Worm (Caenorhabditis elegans) whole organism, L3 larva: ENCODE data around the gene unc-103.
A peak's percentile ranks its signal among the peaks of the same experiment; 100 is the strongest.

Experiments used
- ZK546.5 ChIP-seq: sonication (generic microtip); optimal IDR thresholded peaks from 2 replicates; lab custom pipeline; 2017; ENCODE audit warnings: missing biosample characterization, missing genetic modification characterization
- aly-2 ChIP-seq: fragments of 150-350 bp; optimal IDR thresholded peaks from 2 replicates; lab custom pipeline; 2014; ENCODE audit warnings: missing biosample characterization, missing genetic modification characterization
- ama-1 ChIP-seq: fragments of 150-350 bp; optimal IDR thresholded peaks from 2 replicates; lab custom pipeline; 2018
- ceh-16 ChIP-seq: sonication (generic microtip); optimal IDR thresholded peaks from 2 replicates; lab custom pipeline; 2017; ENCODE audit warnings: missing biosample characterization, missing genetic modification characterization
- ceh-28 ChIP-seq: fragments of 150-350 bp; optimal IDR thresholded peaks from 2 replicates; lab custom pipeline; 2014; ENCODE audit warnings: missing biosample characterization, missing genetic modification reagents, missing genetic modification characterization
- ceh-82 ChIP-seq: fragments of 150-350 bp; optimal IDR thresholded peaks from 2 replicates; lab custom pipeline; 2014; ENCODE audit warnings: missing biosample characterization, missing genetic modification characterization
- ceh-9 ChIP-seq: sonication (generic microtip); optimal IDR thresholded peaks from 2 replicates; lab custom pipeline; 2018; ENCODE audit warnings: missing biosample characterization, missing genetic modification characterization
- egl-5 ChIP-seq: fragments of 150-350 bp; optimal IDR thresholded peaks from 2 replicates; lab custom pipeline; 2017; ENCODE audit warnings: missing biosample characterization, missing genetic modification reagents, missing genetic modification characterization, inconsistent platforms
- elt-1 ChIP-seq: fragments of 150-350 bp; optimal IDR thresholded peaks from 2 replicates; lab custom pipeline; 2014; ENCODE audit warnings: missing biosample characterization, missing genetic modification characterization
- elt-2 ChIP-seq: sonication (generic microtip); optimal IDR thresholded peaks from 2 replicates; lab custom pipeline; 2016; ENCODE audit warnings: missing genetic modification reagents, mild to moderate bottlenecking, missing genetic modification characterization, missing compliant biosample characterization
- elt-3 ChIP-seq, 3 experiments: fragments of 150-350 bp in 1 of 3; sonication (generic microtip) in 2 of 3; optimal IDR thresholded peaks; 2 replicates in 2 of 3; 4 replicates in 1 of 3; lab custom pipeline; 2014 to 2017; ENCODE audit warnings: missing biosample characterization in 3 of 3, missing genetic modification characterization in 3 of 3
- eor-1 ChIP-seq, 2 experiments: fragments of 150-350 bp; optimal IDR thresholded peaks; 2 replicates each; lab custom pipeline; 2014 to 2018; ENCODE audit warnings: missing biosample characterization in 2 of 2, missing genetic modification characterization in 2 of 2
- fkh-10 ChIP-seq: sonication (generic microtip); optimal IDR thresholded peaks from 2 replicates; lab custom pipeline; 2017; ENCODE audit warnings: missing biosample characterization, missing genetic modification reagents, missing genetic modification characterization
- fkh-2 ChIP-seq: fragments of 150-350 bp; optimal IDR thresholded peaks from 2 replicates; lab custom pipeline; 2014; ENCODE audit warnings: missing biosample characterization, missing genetic modification reagents, missing genetic modification characterization
- fos-1 ChIP-seq: fragments of 150-350 bp; optimal IDR thresholded peaks from 2 replicates; lab custom pipeline; 2014; ENCODE audit warnings: missing biosample characterization, missing genetic modification characterization
- hmg-11 ChIP-seq: sonication (generic microtip); optimal IDR thresholded peaks from 2 replicates; lab custom pipeline; 2016; ENCODE audit warnings: missing genetic modification characterization, missing compliant biosample characterization
- jun-1 ChIP-seq: fragments of 150-350 bp; optimal IDR thresholded peaks from 2 replicates; lab custom pipeline; 2014; ENCODE audit warnings: missing biosample characterization, missing genetic modification reagents, missing genetic modification characterization
- lin-15B ChIP-seq: fragments of 150-350 bp; optimal IDR thresholded peaks from 2 replicates; lab custom pipeline; 2014; ENCODE audit warnings: missing biosample characterization, missing genetic modification characterization
- lin-39 ChIP-seq: fragments of 150-350 bp; optimal IDR thresholded peaks from 2 replicates; lab custom pipeline; 2018; ENCODE audit warnings: missing biosample characterization, missing genetic modification reagents, missing genetic modification characterization
- lsy-12 ChIP-seq: sonication (generic microtip); optimal IDR thresholded peaks from 2 replicates; lab custom pipeline; 2016; ENCODE audit warnings: mild to moderate bottlenecking, missing genetic modification characterization, missing compliant biosample characterization
- mdl-1 ChIP-seq: fragments of 150-350 bp; optimal IDR thresholded peaks from 2 replicates; lab custom pipeline; 2014; ENCODE audit warnings: missing biosample characterization, missing genetic modification characterization
- mml-1 ChIP-seq: fragments of 150-350 bp; sonication (generic microtip); optimal IDR thresholded peaks from 3 replicates; lab custom pipeline; 2014; ENCODE audit warnings: missing biosample characterization, missing genetic modification characterization
- nfya-1 ChIP-seq: sonication (generic microtip); optimal IDR thresholded peaks from 2 replicates; lab custom pipeline; 2017; ENCODE audit warnings: missing genetic modification characterization, mild to moderate bottlenecking, missing compliant biosample characterization, antibody characterized with exemption, moderate library complexity; ENCODE audit not compliant: insufficient read depth
- nhr-11 ChIP-seq: fragments of 150-350 bp; optimal IDR thresholded peaks from 2 replicates; lab custom pipeline; 2014; ENCODE audit warnings: missing biosample characterization, missing genetic modification characterization
- nhr-23 ChIP-seq: fragments of 150-350 bp; optimal IDR thresholded peaks from 2 replicates; lab custom pipeline; 2014; ENCODE audit warnings: missing biosample characterization, missing genetic modification reagents, missing genetic modification characterization
- nhr-237 ChIP-seq: fragments of 150-350 bp; optimal IDR thresholded peaks from 2 replicates; lab custom pipeline; 2014; ENCODE audit warnings: missing biosample characterization, missing genetic modification characterization
- nhr-25 ChIP-seq: sonication (generic microtip); optimal IDR thresholded peaks from 2 replicates; lab custom pipeline; 2017; ENCODE audit warnings: missing biosample characterization, missing genetic modification characterization
- nhr-28 ChIP-seq: fragments of 150-350 bp; optimal IDR thresholded peaks from 2 replicates; lab custom pipeline; 2014; ENCODE audit warnings: missing biosample characterization, missing genetic modification characterization
- nhr-43 ChIP-seq: sonication (generic microtip); optimal IDR thresholded peaks from 2 replicates; lab custom pipeline; 2016; ENCODE audit warnings: mild to moderate bottlenecking, missing genetic modification characterization, missing compliant biosample characterization; ENCODE audit not compliant: poor library complexity, severe bottlenecking
- nhr-67 ChIP-seq: fragments of 150-350 bp; optimal IDR thresholded peaks from 2 replicates; lab custom pipeline; 2014; ENCODE audit warnings: missing biosample characterization, missing genetic modification characterization
- nhr-76 ChIP-seq: fragments of 150-350 bp; sonication (generic microtip); optimal IDR thresholded peaks from 5 replicates; lab custom pipeline; 2014; ENCODE audit warnings: missing biosample characterization, missing genetic modification characterization
- nhr-77 ChIP-seq: fragments of 150-350 bp; optimal IDR thresholded peaks from 2 replicates; lab custom pipeline; 2014; ENCODE audit warnings: missing biosample characterization, missing genetic modification characterization
- pqm-1 ChIP-seq: fragments of 150-350 bp; optimal IDR thresholded peaks from 2 replicates; lab custom pipeline; 2017; ENCODE audit warnings: missing biosample characterization, missing genetic modification characterization, inconsistent platforms
- sea-2 ChIP-seq: fragments of 150-350 bp; sonication (generic microtip); optimal IDR thresholded peaks from 4 replicates; lab custom pipeline; 2014; ENCODE audit warnings: missing biosample characterization, missing genetic modification reagents, missing genetic modification characterization
- skn-1 ChIP-seq: fragments of 150-350 bp; optimal IDR thresholded peaks from 2 replicates; lab custom pipeline; 2014; ENCODE audit warnings: missing biosample characterization, missing genetic modification characterization
- unc-39 ChIP-seq: sonication (generic microtip); optimal IDR thresholded peaks from 4 replicates; lab custom pipeline; 2017; ENCODE audit warnings: missing biosample characterization, missing genetic modification characterization
- zag-1 ChIP-seq: fragments of 150-350 bp; optimal IDR thresholded peaks from 2 replicates; lab custom pipeline; 2014; ENCODE audit warnings: missing biosample characterization, missing genetic modification characterization
- ztf-11 ChIP-seq: fragments of 150-350 bp; optimal IDR thresholded peaks from 2 replicates; lab custom pipeline; 2014; ENCODE audit warnings: missing biosample characterization, missing genetic modification characterization

unc-103 gene

DNA sequence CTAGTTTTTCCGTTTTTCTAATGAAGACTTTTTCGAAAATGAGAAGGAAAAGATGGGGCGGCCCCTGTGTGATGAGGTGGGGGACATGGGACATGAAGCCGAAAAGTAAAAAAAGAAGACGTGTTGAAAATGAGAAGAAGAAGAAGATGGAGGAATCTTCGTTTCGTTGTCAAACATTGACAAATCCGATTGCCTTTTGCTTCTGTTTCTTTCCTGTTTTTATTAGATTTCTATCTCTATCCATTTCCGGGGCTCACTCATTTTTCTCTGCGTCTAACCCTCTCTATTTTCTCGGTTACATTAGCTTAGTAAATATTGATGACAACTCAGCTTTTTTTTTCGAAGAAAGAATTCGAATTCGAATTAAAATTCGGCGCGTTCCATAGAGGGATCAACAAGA lies 4.6 kb downstream of the unc-103 start:
- TF ChIP-seq mdl-1 (tag; lab: Kevin White, UChicago): no peak
- no peak for TF ChIP-seq hmg-11
- TF ChIP-seq elt-2 (tag; lab: Kevin White, UChicago): no peak
- TF ChIP-seq pqm-1 (tag; lab: Kevin White, UChicago): no peak
- TF ChIP-seq nhr-28 (tag; lab: Kevin White, UChicago): no peak
- TF ChIP-seq nhr-67 (tag; lab: Kevin White, UChicago): no peak
- TF ChIP-seq ceh-28 (tag; lab: Kevin White, UChicago): no peak
- TF ChIP-seq eor-1 (tag; optimal IDR thresholded peaks at IDR 0.05; lab: Kevin White, UChicago): no peak
- TF ChIP-seq nhr-11 (tag; lab: Kevin White, UChicago): no peak
- no peak for TF ChIP-seq lin-15B
- TF ChIP-seq nhr-237: no peak
- no peak for TF ChIP-seq elt-1
- no peak for TF ChIP-seq mml-1 (tag; lab: Kevin White, UChicago)
- no peak for TF ChIP-seq unc-39 (tag; lab: Kevin White, UChicago)
- TF ChIP-seq zag-1 (tag; lab: Kevin White, UChicago): no peak
- no peak for TF ChIP-seq nhr-77 (tag; lab: Kevin White, UChicago)

ce11 chrIII:4120386-4120785 lies 5.2 kb downstream of the unc-103 start:
- TF ChIP-seq lin-15B (no peak), pqm-1 (tag; lab: Kevin White, UChicago) (no peak), nhr-25 (no peak), nhr-28 (tag; lab: Kevin White, UChicago) (no peak), ceh-82 (tag; lab: Kevin White, UChicago) (no peak), egl-5 (tag; lab: Kevin White, UChicago) (no peak), lin-39 (tag; lab: Kevin White, UChicago) (no peak), nfya-1 (peak; percentile 74)

DNA sequence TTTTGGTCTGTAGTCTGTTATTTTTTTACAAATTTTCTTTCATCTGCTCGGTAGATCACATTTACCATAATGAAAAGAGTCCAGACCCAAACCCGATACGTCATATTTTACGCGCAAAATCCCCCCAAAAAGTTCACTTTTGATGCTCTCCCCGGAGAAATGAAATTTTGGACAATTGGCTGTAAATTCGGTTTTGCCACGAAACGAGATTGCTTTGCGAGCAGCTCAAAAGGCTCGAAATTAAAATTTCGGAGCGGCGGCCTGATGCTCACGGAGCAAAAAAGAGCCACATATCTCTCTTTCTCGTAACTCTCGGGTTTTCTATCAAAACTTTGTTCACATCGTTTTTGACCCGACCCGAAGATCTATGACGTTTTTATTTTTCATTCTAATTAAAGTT lies 8.1 kb downstream of the unc-103 start:
- TF ChIP-seq ztf-11 (tag; lab: Kevin White, UChicago): no peak
- peak; percentile 3 for TF ChIP-seq fkh-10 (GFP tag; lab: Kevin White, UChicago)

DNA sequence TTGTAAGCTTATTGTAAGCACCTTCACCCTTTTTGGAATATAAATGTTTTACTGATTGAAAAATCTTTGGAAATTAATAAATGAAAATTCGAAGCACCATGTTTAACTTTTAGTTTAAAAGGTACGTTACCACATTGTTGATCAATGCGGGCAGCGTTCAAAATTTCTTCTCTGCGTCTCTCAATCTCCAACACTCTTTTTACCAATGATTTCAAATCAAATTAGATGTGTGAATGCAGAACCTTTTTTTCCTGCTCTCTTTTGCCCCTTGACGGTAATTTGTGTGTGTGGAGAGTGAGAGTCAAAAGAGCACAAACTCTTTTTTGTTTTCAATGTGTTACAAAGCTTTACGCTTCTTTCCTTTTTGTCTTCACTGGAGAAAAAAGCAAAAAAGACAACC lies 8.7 kb downstream of the unc-103 start:
- TF ChIP-seq fkh-10 (GFP tag; lab: Kevin White, UChicago) (peak; percentile 14), ZK546.5 (tag; lab: Kevin White, UChicago) (no peak), elt-2 (tag; lab: Kevin White, UChicago) (no peak), nhr-76 (tag; lab: Kevin White, UChicago) (no peak), nhr-11 (tag; lab: Kevin White, UChicago) (no peak), unc-39 (tag; lab: Kevin White, UChicago) (no peak), fos-1 (tag; lab: Kevin White, UChicago) (no peak)

DNA sequence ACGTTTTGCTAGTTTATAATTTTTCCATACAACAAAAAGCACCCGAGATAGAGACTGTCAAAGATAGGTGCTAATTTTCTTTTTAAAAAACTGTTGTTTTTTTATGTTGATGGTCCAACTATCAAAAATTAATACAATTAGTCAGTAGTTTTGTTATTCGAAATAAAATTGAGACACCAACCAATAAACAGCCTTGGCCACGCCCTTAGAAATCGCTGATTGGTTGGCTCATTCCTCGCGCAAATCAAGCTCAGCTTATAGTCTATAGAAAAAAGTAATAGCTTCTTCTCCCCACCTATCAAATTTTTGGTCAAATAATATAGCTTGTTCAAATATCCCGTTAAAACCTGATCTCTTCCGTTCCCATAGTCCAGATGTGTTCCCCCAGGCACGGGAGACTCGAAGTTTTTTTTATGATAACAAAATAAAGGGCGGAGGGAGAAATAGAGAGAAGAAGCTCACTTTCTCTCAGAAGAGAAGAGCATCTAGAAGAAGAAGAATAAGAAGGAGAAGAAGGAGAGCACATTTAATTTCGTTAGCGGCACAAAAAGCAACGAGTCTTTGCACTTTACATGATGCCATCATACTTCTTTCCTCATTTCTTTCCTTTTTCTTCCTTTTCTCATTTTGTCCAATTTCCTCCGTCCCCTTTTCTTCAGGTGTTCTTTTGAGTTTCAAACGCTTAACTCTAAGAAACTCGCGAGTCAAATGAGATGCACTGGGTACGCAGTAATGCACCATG lies 16.8 kb downstream of the unc-103 start:
- TF ChIP-seq elt-3 (tag; optimal IDR thresholded peaks at IDR 0.05; lab: Kevin White, UChicago): no peak
- no peak for TF ChIP-seq elt-2 (tag; lab: Kevin White, UChicago)
- no peak for TF ChIP-seq pqm-1 (tag; lab: Kevin White, UChicago)
- TF ChIP-seq ceh-82 (tag; lab: Kevin White, UChicago): no peak
- TF ChIP-seq nfya-1: peak; percentile 95
- TF ChIP-seq nhr-76 (tag; lab: Kevin White, UChicago): no peak
- no peak for TF ChIP-seq nhr-77 (tag; lab: Kevin White, UChicago)
- TF ChIP-seq fkh-10 (GFP tag; lab: Kevin White, UChicago): peak; percentile 50
- no peak for TF ChIP-seq sea-2 (GFP tag; lab: Kevin White, UChicago)
- TF ChIP-seq egl-5 (tag; lab: Kevin White, UChicago): no peak

DNA sequence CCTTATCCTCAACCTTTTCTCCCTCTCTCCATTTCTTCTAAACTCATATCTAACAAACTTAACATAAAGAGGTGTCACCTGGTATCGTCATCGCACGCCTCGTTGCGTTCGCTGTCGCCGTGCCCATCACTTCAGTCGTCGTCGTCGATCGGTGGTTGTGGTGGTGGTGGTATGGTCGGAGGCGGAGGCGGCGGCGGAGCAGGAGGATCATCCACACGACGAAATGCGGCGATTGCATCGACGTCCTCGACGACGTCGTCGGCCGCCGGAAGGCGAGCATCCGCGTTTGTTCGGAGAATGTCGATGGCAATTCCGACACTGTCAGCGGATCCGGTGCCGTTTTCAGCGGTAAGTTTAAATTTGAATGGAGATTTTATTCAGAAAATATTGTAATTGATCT lies 18.9 kb downstream of the unc-103 start:
- TF ChIP-seq skn-1 (tag; lab: Kevin White, UChicago) (no peak), lsy-12 (tag; lab: Kevin White, UChicago) (no peak), egl-5 (tag; lab: Kevin White, UChicago) (no peak), nhr-25 (no peak), ama-1 (lab: Kevin White, UChicago) (no peak), fkh-2 (tag; lab: Kevin White, UChicago) (no peak), mdl-1 (tag; lab: Kevin White, UChicago) (no peak), ceh-9 (tag; lab: Kevin White, UChicago) (no peak), nhr-67 (tag; lab: Kevin White, UChicago) (no peak), nhr-23 (tag; lab: Kevin White, UChicago) (no peak), elt-2 (tag; lab: Kevin White, UChicago) (no peak), ceh-16 (tag; lab: Kevin White, UChicago) (no peak), aly-2 (tag; lab: Kevin White, UChicago) (no peak), nhr-43 (no peak), zag-1 (tag; lab: Kevin White, UChicago) (no peak), hmg-11 (no peak), jun-1 (no peak), nhr-77 (tag; lab: Kevin White, UChicago) (no peak)
